Worm (Caenorhabditis elegans) whole organism, early embryonic: ENCODE measurements around the gene wht-3.

ENCODE experiments used
- B0310.2 ChIP-seq: sonication (generic microtip); optimal IDR thresholded peaks from 2 replicates; lab custom pipeline; 2016; ENCODE audit warnings: mild to moderate bottlenecking, missing genetic modification characterization, missing compliant biosample characterization
- F13C5.2 ChIP-seq: sonication (generic microtip); optimal IDR thresholded peaks from 2 replicates; lab custom pipeline; 2017; ENCODE audit warnings: mild to moderate bottlenecking, missing genetic modification characterization, inconsistent platforms, missing compliant biosample characterization
- aly-1 ChIP-seq: sonication (generic microtip); optimal IDR thresholded peaks from 2 replicates; lab custom pipeline; 2016; ENCODE audit warnings: missing genetic modification characterization, missing compliant biosample characterization
- ama-1 ChIP-seq: fragments of 150-350 bp; optimal IDR thresholded peaks from 2 replicates; lab custom pipeline; 2014
- ceh-13 ChIP-seq: fragments of 200-800 bp; sonication (Bioruptor generic); optimal IDR thresholded peaks from 2 replicates; lab custom pipeline; 2018; ENCODE audit warnings: mild to moderate bottlenecking, missing genetic modification characterization, missing compliant biosample characterization
- ceh-36 ChIP-seq: sonication (generic microtip); optimal IDR thresholded peaks from 2 replicates; lab custom pipeline; 2016; ENCODE audit warnings: missing genetic modification characterization, inconsistent platforms, missing compliant biosample characterization
- ets-7 ChIP-seq: sonication (generic microtip); optimal IDR thresholded peaks from 2 replicates; lab custom pipeline; 2016; ENCODE audit warnings: missing genotype, missing genetic modification characterization, missing compliant biosample characterization
- flt-1 ChIP-seq: fragments of 200-800 bp; sonication (Bioruptor generic); IDR thresholded peaks from 2 replicates; pipeline ENCODE4 v1.3.6; 2022; ENCODE audit warnings: missing genetic modification characterization, missing compliant biosample characterization
- hmbx-1 ChIP-seq: sonication (generic microtip); optimal IDR thresholded peaks from 2 replicates; lab custom pipeline; 2016; ENCODE audit warnings: mild to moderate bottlenecking, missing genetic modification characterization, missing compliant biosample characterization
- hmg-4 ChIP-seq: fragments of 200-800 bp; sonication (Bioruptor generic); optimal IDR thresholded peaks from 2 replicates; lab custom pipeline; 2018; ENCODE audit warnings: mild to moderate bottlenecking, missing genetic modification characterization, missing compliant biosample characterization
- hnd-1 ChIP-seq: sonication (generic microtip); optimal IDR thresholded peaks from 2 replicates; lab custom pipeline; 2016; ENCODE audit warnings: missing genetic modification characterization, missing compliant biosample characterization
- pes-1 ChIP-seq: fragments of 200-800 bp; sonication (Bioruptor generic); IDR thresholded peaks from 2 replicates; pipeline ENCODE4 v1.3.6; 2022; ENCODE audit warnings: missing genetic modification reagents, missing genetic modification characterization, missing compliant biosample characterization
- scrt-1 ChIP-seq: fragments of 200-800 bp; sonication (Bioruptor generic); IDR thresholded peaks from 2 replicates; pipeline ENCODE4 v1.3.6; 2022; ENCODE audit warnings: missing genetic modification characterization, missing compliant biosample characterization
- sea-1 ChIP-seq: fragments of 200-800 bp; sonication (Bioruptor generic); conservative IDR thresholded peaks from 2 replicates; pipeline ENCODE4 v1.3.6; 2022; ENCODE audit warnings: missing genetic modification characterization, missing compliant biosample characterization
- tbx-11 ChIP-seq: fragments of 200-800 bp; sonication (Bioruptor generic); IDR thresholded peaks from 2 replicates; pipeline ENCODE4 v1.3.6; 2022; ENCODE audit warnings: missing genetic modification characterization, missing compliant biosample characterization
- tbx-37 ChIP-seq: fragments of 200-800 bp; sonication (Bioruptor generic); conservative IDR thresholded peaks from 2 replicates; pipeline ENCODE4 v1.3.6; 2022; ENCODE audit warnings: missing genetic modification reagents, missing genetic modification characterization, missing compliant biosample characterization
- tra-4 ChIP-seq: sonication (generic microtip); optimal IDR thresholded peaks from 2 replicates; lab custom pipeline; 2017; ENCODE audit warnings: missing genetic modification characterization, missing compliant biosample characterization

The wht-3 gene

DNA sequence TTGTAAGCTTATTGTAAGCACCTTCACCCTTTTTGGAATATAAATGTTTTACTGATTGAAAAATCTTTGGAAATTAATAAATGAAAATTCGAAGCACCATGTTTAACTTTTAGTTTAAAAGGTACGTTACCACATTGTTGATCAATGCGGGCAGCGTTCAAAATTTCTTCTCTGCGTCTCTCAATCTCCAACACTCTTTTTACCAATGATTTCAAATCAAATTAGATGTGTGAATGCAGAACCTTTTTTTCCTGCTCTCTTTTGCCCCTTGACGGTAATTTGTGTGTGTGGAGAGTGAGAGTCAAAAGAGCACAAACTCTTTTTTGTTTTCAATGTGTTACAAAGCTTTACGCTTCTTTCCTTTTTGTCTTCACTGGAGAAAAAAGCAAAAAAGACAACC, 27.5 kb downstream of the wht-3 start:
- TF ChIP-seq ceh-13 = no peak
- TF ChIP-seq ets-7 = no peak
- no peak for TF ChIP-seq tbx-37 (GFP tag; lab: Robert Waterston, UW)
- TF ChIP-seq B0310.2 = no peak
- no peak for TF ChIP-seq tbx-11 (GFP tag; lab: Robert Waterston, UW)
- TF ChIP-seq tra-4 (tag; lab: Kevin White, UChicago) = no peak

DNA sequence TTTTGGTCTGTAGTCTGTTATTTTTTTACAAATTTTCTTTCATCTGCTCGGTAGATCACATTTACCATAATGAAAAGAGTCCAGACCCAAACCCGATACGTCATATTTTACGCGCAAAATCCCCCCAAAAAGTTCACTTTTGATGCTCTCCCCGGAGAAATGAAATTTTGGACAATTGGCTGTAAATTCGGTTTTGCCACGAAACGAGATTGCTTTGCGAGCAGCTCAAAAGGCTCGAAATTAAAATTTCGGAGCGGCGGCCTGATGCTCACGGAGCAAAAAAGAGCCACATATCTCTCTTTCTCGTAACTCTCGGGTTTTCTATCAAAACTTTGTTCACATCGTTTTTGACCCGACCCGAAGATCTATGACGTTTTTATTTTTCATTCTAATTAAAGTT, 28.1 kb downstream of the wht-3 start:
- TF ChIP-seq hnd-1 (tag; lab: Kevin White, UChicago) = no peak
- TF ChIP-seq ceh-36 (tag; lab: Kevin White, UChicago) = no peak
- TF ChIP-seq aly-1 (tag; lab: Kevin White, UChicago) = no peak
- no peak for TF ChIP-seq sea-1
- TF ChIP-seq flt-1 = no peak
- no peak for TF ChIP-seq tbx-11 (GFP tag; lab: Robert Waterston, UW)
- no peak for TF ChIP-seq tra-4 (tag; lab: Kevin White, UChicago)
- TF ChIP-seq scrt-1 (GFP tag; lab: Robert Waterston, UW) = no peak
- TF ChIP-seq F13C5.2 (tag; lab: Kevin White, UChicago) = no peak
- no peak for TF ChIP-seq ama-1 (lab: Kevin White, UChicago)
- TF ChIP-seq ets-7 = no peak
- no peak for TF ChIP-seq B0310.2
- TF ChIP-seq pes-1 (GFP tag; lab: Robert Waterston, UW) = no peak

DNA sequence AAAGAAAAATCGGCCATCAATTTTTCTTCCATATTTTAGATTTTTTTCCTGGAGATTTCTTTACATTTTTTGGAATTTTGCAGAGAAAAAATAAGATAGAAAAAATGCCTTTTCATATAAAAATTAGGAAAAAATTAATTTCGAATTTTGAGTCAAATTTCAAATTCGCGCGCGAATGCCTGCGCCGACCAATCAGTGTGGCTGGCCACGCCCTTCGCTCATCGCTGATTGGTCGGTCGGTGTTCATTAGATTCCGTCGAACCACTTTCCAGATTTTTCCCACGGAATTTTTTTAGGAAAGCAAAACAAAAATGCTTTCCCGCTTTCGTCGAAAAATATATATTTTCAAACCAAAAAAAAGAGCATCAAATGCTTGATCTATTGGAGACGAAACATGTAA, 31.0 kb downstream of the wht-3 start:
- TF ChIP-seq ceh-13 = no peak
- TF ChIP-seq tbx-11 (GFP tag; lab: Robert Waterston, UW) = no peak
- TF ChIP-seq hmbx-1 (tag; lab: Kevin White, UChicago) = no peak
- TF ChIP-seq scrt-1 (GFP tag; lab: Robert Waterston, UW) = no peak
- no peak for TF ChIP-seq hmg-4 (GFP tag; lab: Kevin White, UChicago)
- no peak for TF ChIP-seq ceh-36 (tag; lab: Kevin White, UChicago)
- no peak for TF ChIP-seq hnd-1 (tag; lab: Kevin White, UChicago)
- no peak for TF ChIP-seq pes-1 (GFP tag; lab: Robert Waterston, UW)

DNA sequence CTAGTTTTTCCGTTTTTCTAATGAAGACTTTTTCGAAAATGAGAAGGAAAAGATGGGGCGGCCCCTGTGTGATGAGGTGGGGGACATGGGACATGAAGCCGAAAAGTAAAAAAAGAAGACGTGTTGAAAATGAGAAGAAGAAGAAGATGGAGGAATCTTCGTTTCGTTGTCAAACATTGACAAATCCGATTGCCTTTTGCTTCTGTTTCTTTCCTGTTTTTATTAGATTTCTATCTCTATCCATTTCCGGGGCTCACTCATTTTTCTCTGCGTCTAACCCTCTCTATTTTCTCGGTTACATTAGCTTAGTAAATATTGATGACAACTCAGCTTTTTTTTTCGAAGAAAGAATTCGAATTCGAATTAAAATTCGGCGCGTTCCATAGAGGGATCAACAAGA, 31.7 kb downstream of the wht-3 start:
- TF ChIP-seq B0310.2 (no peak), pes-1 (GFP tag; lab: Robert Waterston, UW) (no peak), hnd-1 (tag; lab: Kevin White, UChicago) (no peak), sea-1 (no peak), ceh-36 (tag; lab: Kevin White, UChicago) (no peak), ets-7 (no peak), scrt-1 (GFP tag; lab: Robert Waterston, UW) (no peak), ama-1 (lab: Kevin White, UChicago) (no peak), aly-1 (tag; lab: Kevin White, UChicago) (no peak), tbx-11 (GFP tag; lab: Robert Waterston, UW) (no peak), tbx-37 (GFP tag; lab: Robert Waterston, UW) (no peak), flt-1 (no peak), hmg-4 (GFP tag; lab: Kevin White, UChicago) (no peak), ceh-13 (no peak), hmbx-1 (tag; lab: Kevin White, UChicago) (no peak), F13C5.2 (tag; lab: Kevin White, UChicago) (no peak)

DNA sequence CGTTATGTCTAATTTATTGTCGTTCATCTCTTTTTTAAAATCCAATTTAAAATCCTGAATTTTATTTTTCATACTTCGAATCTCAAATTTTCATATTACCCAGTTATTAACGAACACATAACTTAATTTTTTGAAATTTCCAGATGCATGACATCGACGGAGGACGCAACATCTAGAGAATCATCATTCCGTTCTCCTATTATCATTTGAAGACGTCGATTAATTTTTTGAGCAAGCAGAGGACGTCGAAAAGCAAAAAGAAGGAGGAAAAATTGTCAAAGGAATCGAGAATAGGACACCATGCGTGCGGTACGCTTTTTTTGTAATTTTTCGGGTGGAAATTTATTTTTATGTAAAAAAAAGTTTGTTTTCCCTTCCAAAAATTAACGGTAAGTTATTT, 36.3 kb downstream of the wht-3 start, which contains the start of gene unc-103:
Gene unc-103, plus strand, starts transcription at position 301 of the 400 bp plus-strand sequence.
- TF ChIP-seq F13C5.2 (tag; lab: Kevin White, UChicago) (no peak), scrt-1 (GFP tag; lab: Robert Waterston, UW) (no peak), B0310.2 (no peak), tbx-11 (GFP tag; lab: Robert Waterston, UW) (no peak), ama-1 (lab: Kevin White, UChicago) (no peak), hmg-4 (GFP tag; lab: Kevin White, UChicago) (no peak), flt-1 (no peak), tbx-37 (GFP tag; lab: Robert Waterston, UW) (no peak)

DNA sequence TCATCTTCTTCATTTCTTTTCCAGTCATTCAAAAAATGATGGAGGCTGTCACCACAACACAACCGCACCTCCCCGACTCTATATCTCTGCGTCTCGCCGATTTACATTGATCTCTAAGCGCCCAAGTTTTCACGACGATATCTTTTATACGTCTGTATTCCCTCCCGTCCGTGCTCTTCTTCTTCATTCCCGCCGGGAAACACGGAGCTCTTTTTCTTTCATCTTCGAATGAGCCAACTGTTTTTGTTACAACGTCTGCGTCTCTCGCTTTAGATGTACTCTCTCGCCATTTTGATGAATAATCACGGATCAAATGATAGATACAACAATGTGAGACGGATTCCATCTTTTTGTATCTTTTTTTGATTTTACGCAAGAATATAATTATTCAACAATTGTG, 37.8 kb downstream of the wht-3 start:
- TF ChIP-seq ceh-36 (tag; lab: Kevin White, UChicago) (no peak), ceh-13 (no peak), aly-1 (tag; lab: Kevin White, UChicago) (no peak), B0310.2 (no peak), hmbx-1 (tag; lab: Kevin White, UChicago) (no peak), F13C5.2 (tag; lab: Kevin White, UChicago) (no peak), tbx-11 (GFP tag; lab: Robert Waterston, UW) (no peak), flt-1 (no peak), hnd-1 (tag; lab: Kevin White, UChicago) (no peak)

DNA sequence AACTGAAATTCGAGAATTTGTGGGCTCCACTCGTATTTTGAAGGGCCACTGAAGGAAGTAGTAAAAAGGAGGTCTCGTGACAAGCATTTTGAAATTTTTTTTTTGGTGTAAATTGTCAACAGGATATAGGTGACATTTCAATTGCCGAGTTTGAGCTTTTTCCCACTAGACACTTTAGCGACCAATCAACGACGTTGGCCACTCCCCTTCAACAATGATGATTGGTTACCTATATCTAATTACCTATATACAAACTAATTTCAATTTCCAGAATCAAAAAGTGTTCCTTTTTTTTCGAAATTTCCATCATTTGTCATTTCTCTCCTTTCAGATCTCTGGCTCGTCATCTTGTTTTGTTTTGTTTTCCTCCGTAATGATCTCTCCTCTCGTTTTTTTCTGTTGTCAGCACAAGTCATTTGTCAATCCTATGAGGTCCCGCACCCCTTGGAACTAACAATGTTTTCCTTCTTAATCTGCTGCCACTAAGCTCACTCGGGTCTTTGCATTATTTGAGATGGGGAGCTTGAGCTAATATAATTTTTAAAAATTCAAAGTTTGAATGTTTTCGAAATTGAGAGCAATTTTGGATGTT, 43.4 kb downstream of the wht-3 start:
- TF ChIP-seq flt-1 (no peak), ama-1 (lab: Kevin White, UChicago) (no peak), tbx-11 (GFP tag; lab: Robert Waterston, UW) (no peak), sea-1 (no peak), ceh-13 (no peak), scrt-1 (GFP tag; lab: Robert Waterston, UW) (no peak), hnd-1 (tag; lab: Kevin White, UChicago) (no peak), aly-1 (tag; lab: Kevin White, UChicago) (no peak), pes-1 (GFP tag; lab: Robert Waterston, UW) (no peak), ets-7 (no peak), F13C5.2 (tag; lab: Kevin White, UChicago) (no peak), tbx-37 (GFP tag; lab: Robert Waterston, UW) (no peak), tra-4 (tag; lab: Kevin White, UChicago) (no peak), hmg-4 (GFP tag; lab: Kevin White, UChicago) (no peak), ceh-36 (tag; lab: Kevin White, UChicago) (no peak), B0310.2 (no peak), hmbx-1 (tag; lab: Kevin White, UChicago) (no peak)
